Fruit fly (Drosophila melanogaster): Measurements from ENCODE around the gene CG45067.

CG45067 gene

dm6 chr3L:3127544-3127943 is 13.3 kb upstream of the CG45067 start, which contains the start of gene promL (continued):
- TF ChIP-seq Tbp (GFP tag; optimal IDR thresholded peaks at IDR 0.05), result no peak
- TF ChIP-seq fd102C (GFP tag; optimal IDR thresholded peaks at IDR 0.05), result peak; percentile 29
- TF ChIP-seq HmgD (GFP tag; optimal IDR thresholded peaks at IDR 0.05), result peak; percentile 33
- no peak for TF ChIP-seq kay (GFP tag; optimal IDR thresholded peaks at IDR 0.05)
- TF ChIP-seq CG4854 (GFP tag; optimal IDR thresholded peaks at IDR 0.05), result peak; percentile 18
- peak; percentile 93 for TF ChIP-seq Hmr (GFP tag; optimal IDR thresholded peaks at IDR 0.05)
- peak; percentile 71 for TF ChIP-seq CG18599 (GFP tag; optimal IDR thresholded peaks at IDR 0.05)
- TF ChIP-seq twi (tag; optimal IDR thresholded peaks at IDR 0.05), result no peak
- peak; percentile 23 for TF ChIP-seq zf30C (GFP tag; optimal IDR thresholded peaks at IDR 0.05)
- TF ChIP-seq CG8281 (tag; optimal IDR thresholded peaks at IDR 0.05), result peak; percentile 17
- TF ChIP-seq dm (GFP tag; optimal IDR thresholded peaks at IDR 0.05), result peak; percentile 53
- TF ChIP-seq Bteb2 (GFP tag; optimal IDR thresholded peaks at IDR 0.05), result peak; percentile 79
- peak; percentile 88 for TF ChIP-seq Lhr (GFP tag; optimal IDR thresholded peaks at IDR 0.05)
- TF ChIP-seq corto (GFP tag; optimal IDR thresholded peaks at IDR 0.05), result peak; percentile 34
- TF ChIP-seq D19B (GFP tag; optimal IDR thresholded peaks at IDR 0.05), result peak; percentile 33
- peak; percentile 40 for TF ChIP-seq maf-S (GFP tag; optimal IDR thresholded peaks at IDR 0.05)
- no peak for TF ChIP-seq sisA (GFP tag; IDR thresholded peaks at IDR 0.05)
- TF ChIP-seq NfI (GFP tag; optimal IDR thresholded peaks at IDR 0.05), result peak; percentile 74
- no peak for TF ChIP-seq HLH4C (GFP tag; IDR thresholded peaks at IDR 0.05; ENCODE audit: partially characterized antibody)
- TF ChIP-seq Sox100B (GFP tag; optimal IDR thresholded peaks at IDR 0.05), result peak; percentile 18
- TF ChIP-seq CG16813 (GFP tag; IDR thresholded peaks at IDR 0.05; ENCODE audit: partially characterized antibody), result no peak
- TF ChIP-seq toy (GFP tag; IDR thresholded peaks at IDR 0.05), result no peak
- peak; percentile 46 for TF ChIP-seq CG30020 (tag; optimal IDR thresholded peaks at IDR 0.05)
- peak; percentile 77 for TF ChIP-seq Dp (GFP tag; optimal IDR thresholded peaks at IDR 0.05)
- TF ChIP-seq CHES-1-like (GFP tag; optimal IDR thresholded peaks at IDR 0.05), result peak; percentile 61
- TF ChIP-seq gcm2 (GFP tag; optimal IDR thresholded peaks at IDR 0.05), result no peak
- peak; percentile 32 for TF ChIP-seq ash1 (GFP tag; optimal IDR thresholded peaks at IDR 0.05)
- TF ChIP-seq BtbVII (GFP tag; optimal IDR thresholded peaks at IDR 0.05), result peak; percentile 20
- no peak for TF ChIP-seq C15 (GFP tag; IDR thresholded peaks at IDR 0.05)
- TF ChIP-seq CG10267 (tag; optimal IDR thresholded peaks at IDR 0.05), result peak; percentile 69
- TF ChIP-seq CG9727 (GFP tag; optimal IDR thresholded peaks at IDR 0.05), result peak; percentile 48
- peak; percentile 66 for TF ChIP-seq CG13775 (GFP tag; optimal IDR thresholded peaks at IDR 0.05)
- TF ChIP-seq Hr39 (optimal IDR thresholded peaks at IDR 0.05), result no peak
- TF ChIP-seq mld (GFP tag; IDR thresholded peaks at IDR 0.05; ENCODE audit: partially characterized antibody), result no peak
- peak; percentile 48 for TF ChIP-seq CG12744 (GFP tag; optimal IDR thresholded peaks at IDR 0.05)
- no peak; the same call in 1 of the 2 replicates for TF ChIP-seq chm (GFP tag; IDR thresholded peaks at IDR 0.05)
- no peak for TF ChIP-seq Hmx (GFP tag; optimal IDR thresholded peaks at IDR 0.05)
- TF ChIP-seq Rfx (GFP tag; IDR thresholded peaks at IDR 0.05), result peak; percentile 77
- peak; percentile 47 for TF ChIP-seq BEAF-32 (GFP tag; optimal IDR thresholded peaks at IDR 0.05)
- TF ChIP-seq Adf1 (GFP tag; IDR thresholded peaks at IDR 0.05), result no peak; the same call in 1 of the 2 replicates
- TF ChIP-seq Kr (GFP tag; optimal IDR thresholded peaks at IDR 0.05), result no peak
- no peak for TF ChIP-seq CG11085 (GFP tag; IDR thresholded peaks at IDR 0.05)
- peak; percentile 43 for TF ChIP-seq Blimp-1 (GFP tag; optimal IDR thresholded peaks at IDR 0.05)
- 0 out of 2 replicates have a peak, but pooled peaks have one; percentile 5 for TF ChIP-seq NFAT (GFP tag; IDR thresholded peaks at IDR 0.05)
- no peak for TF ChIP-seq CG9609 (GFP tag; optimal IDR thresholded peaks at IDR 0.05)
- TF ChIP-seq CG17186 (GFP tag; optimal IDR thresholded peaks at IDR 0.05), result peak; percentile 77
- TF ChIP-seq CG8944 (GFP tag; optimal IDR thresholded peaks at IDR 0.05), result no peak
- TF ChIP-seq onecut (GFP tag; IDR thresholded peaks at IDR 0.05), result peak; percentile 74
- TF ChIP-seq psq (GFP tag; optimal IDR thresholded peaks at IDR 0.05), result no peak
- TF ChIP-seq salm (tag; optimal IDR thresholded peaks at IDR 0.05), result peak; percentile 66
- TF ChIP-seq Atf3 (GFP tag; optimal IDR thresholded peaks at IDR 0.05), result peak; percentile 18

All from whole organism, embryonic.